Fruit fly (Drosophila melanogaster) S2 (cell line): Measurements from ENCODE around the gene NP15.6.

Source experiments
- CG8478 ChIP-seq: fragments of >200 bp; optimal IDR thresholded peaks from 2 replicates; lab custom pipeline; 2018
- CTCF ChIP-seq, 2 experiments: fragments of >200 bp; optimal IDR thresholded peaks; 2 replicates each; lab custom pipeline; 2018

The NP15.6 gene

DNA sequence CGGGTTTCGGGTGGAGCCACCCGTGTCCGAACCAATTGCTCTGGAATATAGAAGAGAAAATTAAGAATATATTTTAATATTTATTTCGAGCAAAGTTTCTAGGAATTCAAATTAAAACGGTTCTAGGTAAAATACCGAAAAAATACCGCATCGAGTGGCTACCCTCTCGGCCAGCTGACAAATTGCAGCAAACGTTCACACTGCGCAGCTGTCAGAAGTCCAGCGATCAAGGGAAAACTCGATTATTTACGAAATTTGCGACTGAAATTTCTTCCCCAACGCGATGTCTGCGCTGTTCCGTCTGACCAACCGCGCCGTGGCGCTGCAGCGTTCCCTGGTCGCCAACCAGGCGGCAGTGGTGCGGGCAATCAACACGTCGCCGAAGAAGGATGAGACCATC, at the start of gene NP15.6:
NP15.6 (plus strand) TSS at position 204 of the 400 bp plus-strand sequence.
- no peak for TF ChIP-seq CTCF (optimal IDR thresholded peaks at IDR 0.05; lab: Kevin White, UChicago)
- TF ChIP-seq CG8478 (lab: Kevin White, UChicago), result no peak

DNA sequence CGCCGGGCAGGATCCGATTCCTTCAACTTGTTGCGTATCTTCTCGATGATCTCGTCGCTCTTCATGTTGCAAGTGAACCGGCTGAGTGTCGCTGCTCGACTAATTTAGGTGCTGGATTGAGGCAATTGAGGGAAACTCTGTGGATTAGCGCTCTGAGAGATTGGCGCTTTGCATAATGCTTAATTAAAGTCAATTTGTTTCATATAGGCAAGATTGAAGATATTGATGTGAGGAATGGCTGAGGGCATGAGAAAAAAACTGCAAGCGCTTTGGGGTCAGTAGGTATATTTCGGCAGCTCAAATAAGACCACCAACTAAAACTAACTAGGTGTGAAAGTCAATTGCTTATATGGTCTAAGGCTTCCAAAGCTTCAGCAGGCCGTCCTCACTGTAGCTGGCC, 48.5 kb upstream of the NP15.6 start, which contains the start of gene euc:
euc (minus strand) TSS at position 101 of the 400 bp plus-strand sequence.
- TF ChIP-seq CG8478 (lab: Kevin White, UChicago) (no peak), CTCF (optimal IDR thresholded peaks at IDR 0.05; lab: Kevin White, UChicago) (no peak)

dm6 chr3R:18980863-18981536, 46.2 kb upstream of the NP15.6 start, which contains the start of the genes dnk and Smu1:
dnk (plus strand) TSS chr3R:18980995.
Smu1 (minus strand) TSS chr3R:18981324.
- TF ChIP-seq CG8478 (lab: Kevin White, UChicago) (no peak), CTCF (optimal IDR thresholded peaks at IDR 0.05; lab: Kevin White, UChicago) (no peak)

dm6 chr3R:18983614-18984185, 43.5 kb upstream of the NP15.6 start, which contains the start of the genes snRNP-U1-C and gukh:
snRNP-U1-C (minus strand) TSS chr3R:18983650.
gukh (plus strand) TSS chr3R:18984025.
- TF ChIP-seq CTCF (optimal IDR thresholded peaks at IDR 0.05; lab: Kevin White, UChicago), result peak; percentile 74 to 79
- no peak for TF ChIP-seq CG8478 (lab: Kevin White, UChicago)

- TF ChIP-seq CTCF (optimal IDR thresholded peaks at IDR 0.05; lab: Kevin White, UChicago) (no peak), CG8478 (lab: Kevin White, UChicago) (no peak)
Observed at dm6 chr3R:18985114-18985785, 41.9 kb upstream of the NP15.6 start.

DNA sequence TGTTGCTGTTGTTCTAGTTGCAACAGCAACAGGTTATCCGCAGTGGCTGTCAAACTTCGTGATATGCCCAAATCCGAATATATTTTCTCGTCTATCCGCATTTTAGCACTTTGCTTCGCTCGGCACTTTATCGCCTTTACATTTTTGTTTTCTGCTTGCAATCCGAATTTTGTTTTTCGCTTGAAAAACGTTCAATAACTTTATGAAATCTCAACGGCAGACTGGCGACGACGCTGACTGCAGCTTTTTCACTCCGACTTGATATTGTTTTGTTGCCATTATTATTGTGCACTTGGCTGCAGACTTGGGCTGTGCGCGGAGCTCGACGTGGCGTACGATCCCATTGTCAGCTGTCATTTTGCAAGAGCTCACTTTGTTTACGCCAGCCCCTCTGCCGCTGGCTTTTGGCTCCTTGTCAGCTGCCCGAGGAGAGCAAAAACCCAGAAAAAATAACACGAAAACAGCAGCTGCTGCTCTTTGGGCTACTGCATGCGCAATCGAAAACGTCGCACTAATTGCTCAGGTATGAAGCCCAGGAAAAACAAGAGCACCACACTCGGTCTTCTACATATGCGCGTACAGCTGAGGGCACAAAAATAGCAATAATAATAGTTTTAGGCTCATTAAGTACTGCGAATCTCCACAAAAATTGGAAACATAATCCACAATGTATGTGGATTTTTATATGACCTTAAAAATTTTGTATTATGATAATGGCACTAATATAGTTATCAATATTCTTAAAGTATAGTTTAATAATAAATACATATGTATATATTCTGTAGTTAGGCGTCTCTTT, 40.9 kb upstream of the NP15.6 start:
- TF ChIP-seq CG8478 (lab: Kevin White, UChicago), result no peak
- TF ChIP-seq CTCF (optimal IDR thresholded peaks at IDR 0.05; lab: Kevin White, UChicago), result no peak

- TF ChIP-seq CG8478 (lab: Kevin White, UChicago) (no peak), CTCF (optimal IDR thresholded peaks at IDR 0.05; lab: Kevin White, UChicago) (no peak)
Observed at dm6 chr3R:18987428-18988416, 39.4 kb upstream of the NP15.6 start.

DNA sequence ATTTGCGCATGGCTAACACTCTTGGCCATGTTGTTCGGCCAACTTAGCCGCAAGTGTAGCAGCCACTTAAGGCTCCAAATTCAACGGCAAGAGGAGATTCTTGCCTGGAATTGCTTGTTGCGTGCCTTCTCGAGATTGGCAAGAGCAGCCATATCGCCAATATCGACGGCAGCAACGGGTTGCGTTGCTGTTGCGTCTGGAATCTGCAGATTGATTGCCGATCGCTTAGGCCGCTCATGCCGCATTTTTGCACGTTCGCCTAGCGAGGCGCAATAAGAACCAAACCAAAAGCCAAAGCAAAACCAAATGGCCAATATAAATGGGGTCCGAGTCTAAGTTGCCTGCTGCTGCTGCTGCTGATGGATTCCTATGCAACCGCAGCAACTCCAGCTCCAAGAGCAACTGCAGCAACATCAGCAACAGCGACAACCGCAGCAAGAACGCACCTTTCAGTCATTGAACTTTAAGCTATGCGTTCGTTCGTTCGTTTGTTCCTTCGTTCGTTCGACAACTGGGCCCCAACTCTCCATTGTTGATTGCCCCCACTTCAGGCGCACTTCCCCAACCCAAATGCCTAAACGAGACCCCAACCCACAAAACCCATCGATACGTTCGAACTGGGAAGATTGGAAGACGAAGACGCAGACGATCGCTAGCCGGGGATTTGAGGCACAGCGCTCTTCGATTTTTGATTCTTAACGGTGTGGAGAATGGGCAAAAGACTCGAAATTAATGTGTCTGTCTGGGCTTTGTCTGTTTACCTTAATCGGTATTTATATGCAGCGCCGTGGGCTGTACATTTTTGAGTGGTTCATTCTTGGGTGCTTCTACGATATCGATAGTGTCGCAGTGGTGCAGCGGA, 38.0 kb upstream of the NP15.6 start:
- TF ChIP-seq CTCF (optimal IDR thresholded peaks at IDR 0.05; lab: Kevin White, UChicago), result no peak
- TF ChIP-seq CG8478 (lab: Kevin White, UChicago), result no peak

- TF ChIP-seq CTCF (optimal IDR thresholded peaks at IDR 0.05; lab: Kevin White, UChicago), result no peak
- no peak for TF ChIP-seq CG8478 (lab: Kevin White, UChicago)
Observed at dm6 chr3R:18989819-18990137, 37.4 kb upstream of the NP15.6 start.

- TF ChIP-seq CTCF (optimal IDR thresholded peaks at IDR 0.05; lab: Kevin White, UChicago), result no peak
- TF ChIP-seq CG8478 (lab: Kevin White, UChicago), result no peak
Observed at dm6 chr3R:18990514-18990913, 36.7 kb upstream of the NP15.6 start.

dm6 chr3R:18991721-18992120, 35.4 kb upstream of the NP15.6 start:
- TF ChIP-seq CTCF (optimal IDR thresholded peaks at IDR 0.05; lab: Kevin White, UChicago) (no peak), CG8478 (lab: Kevin White, UChicago) (no peak)

DNA sequence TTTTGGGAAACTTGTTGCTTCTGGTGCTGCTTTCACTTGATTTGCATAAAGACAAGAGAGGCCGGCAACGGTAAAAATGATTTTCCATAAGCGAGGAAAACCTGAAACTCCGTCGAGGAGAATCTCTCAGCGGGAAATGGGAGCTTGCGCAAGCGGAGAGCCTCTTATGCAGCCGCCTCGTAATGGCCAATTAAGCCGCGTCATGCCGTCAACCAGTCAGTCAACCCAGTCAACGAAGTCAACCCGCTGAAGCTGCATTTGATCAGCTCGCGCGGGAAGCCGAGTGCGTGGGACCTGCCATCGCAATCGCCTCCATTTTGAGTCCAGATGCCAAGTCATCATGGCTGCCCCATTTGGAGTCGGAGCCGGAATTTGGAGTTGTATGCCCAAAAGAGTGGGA, 34.0 kb upstream of the NP15.6 start:
- TF ChIP-seq CG8478 (lab: Kevin White, UChicago) (no peak), CTCF (optimal IDR thresholded peaks at IDR 0.05; lab: Kevin White, UChicago) (no peak)
